Worm (Caenorhabditis elegans) whole organism, L1 larva: Measurements from ENCODE around the gene R07E4.3.

Experiments
- ceh-63 ChIP-seq: fragments of 200-800 bp; sonication (Bioruptor generic); optimal IDR thresholded peaks from 2 replicates; lab custom pipeline; 2018; ENCODE audit warnings: mild to moderate bottlenecking, missing genetic modification characterization, missing compliant biosample characterization
- jun-1 ChIP-seq: fragments of 150-350 bp; optimal IDR thresholded peaks from 2 replicates; lab custom pipeline; 2014; ENCODE audit warnings: missing biosample characterization, missing genetic modification reagents, missing genetic modification characterization
- lir-3 ChIP-seq: sonication (generic microtip); optimal IDR thresholded peaks from 2 replicates; lab custom pipeline; 2016; ENCODE audit warnings: mild to moderate bottlenecking, missing genetic modification characterization, moderate library complexity, missing compliant biosample characterization; ENCODE audit not compliant: poor library complexity
- mdl-1 ChIP-seq, 2 experiments: fragments of 150-350 bp; optimal IDR thresholded peaks; 2 replicates each; lab custom pipeline; 2014 to 2017; ENCODE audit warnings: missing biosample characterization in 2 of 2, missing genetic modification characterization in 2 of 2, inconsistent platforms in 1 of 2
- mef-2 ChIP-seq: fragments of 150-350 bp; optimal IDR thresholded peaks from 2 replicates; lab custom pipeline; 2014; ENCODE audit warnings: missing biosample characterization, missing genetic modification characterization
- snpc-4 ChIP-seq: fragments of 150-350 bp; optimal IDR thresholded peaks from 2 replicates; lab custom pipeline; 2014; ENCODE audit warnings: missing biosample characterization, missing genetic modification characterization
- unc-86 ChIP-seq: sonication (generic microtip); optimal IDR thresholded peaks from 2 replicates; lab custom pipeline; 2016; ENCODE audit warnings: missing genetic modification characterization, missing compliant biosample characterization

DNA sequence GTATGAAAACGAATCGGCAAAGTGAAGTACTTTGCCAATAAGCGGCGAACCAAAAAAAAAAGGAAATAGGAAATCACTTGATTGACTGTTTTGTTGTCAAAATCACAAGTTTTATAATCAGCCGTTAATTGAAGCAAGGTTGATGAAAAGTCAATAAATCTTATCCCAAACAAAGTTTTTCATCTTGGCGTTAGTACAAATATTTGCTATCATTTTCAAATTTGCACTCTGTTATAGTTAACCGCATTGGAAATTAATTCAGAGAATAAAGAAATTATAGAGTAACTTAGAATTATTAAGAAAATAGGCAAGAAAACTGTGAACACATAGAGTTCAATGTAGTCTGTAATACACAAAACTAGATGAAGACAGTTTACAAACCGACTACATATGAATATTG lies 8.8 kb upstream of the R07E4.3 start, which contains the start of gene acs-17:
- no peak for TF ChIP-seq mdl-1 (tag; optimal IDR thresholded peaks at IDR 0.05; lab: Kevin White, UChicago)
- no peak for TF ChIP-seq mef-2 (tag; lab: Kevin White, UChicago)
- no peak for TF ChIP-seq snpc-4 (tag; lab: Kevin White, UChicago)
- TF ChIP-seq jun-1 = no peak
- no peak for TF ChIP-seq ceh-63 (GFP tag; lab: Kevin White, UChicago)
- no peak for TF ChIP-seq unc-86 (tag; lab: Kevin White, UChicago)
- no peak for TF ChIP-seq lir-3 (tag; lab: Kevin White, UChicago)
